Fruit fly (Drosophila melanogaster) whole organism, embryonic: ENCODE measurements around the gene Dph5.
A peak's percentile ranks its signal among the peaks of the same experiment; 100 is the strongest.

ENCODE experiments used
- CG1024 ChIP-seq: fragments of 200-800 bp; sonication (Bioruptor generic); IDR thresholded peaks from 2 replicates; pipeline ENCODE4 v1.3.6; 2022; ENCODE audit warnings: missing biosample characterization, missing genetic modification characterization
- CG10366 ChIP-seq: fragments of 200-800 bp; sonication (Bioruptor generic); IDR thresholded peaks from 2 replicates; pipeline ENCODE4 v1.3.6; 2022; ENCODE audit warnings: missing biosample characterization, missing genetic modification characterization
- CG10979 ChIP-seq: fragments of 200-800 bp; sonication (Bioruptor generic); optimal IDR thresholded peaks from 2 replicates; lab custom pipeline; 2018; ENCODE audit warnings: missing biosample characterization, mild to moderate bottlenecking, missing genetic modification characterization, moderate library complexity
- CG12236 ChIP-seq: fragments of 200-800 bp; sonication (Bioruptor generic); optimal IDR thresholded peaks from 2 replicates; lab custom pipeline; 2016; ENCODE audit warnings: missing biosample characterization, missing genetic modification characterization
- CG12942 ChIP-seq: fragments of 200-800 bp; sonication (Bioruptor generic); optimal IDR thresholded peaks from 3 replicates; lab custom pipeline; 2016; ENCODE audit warnings: missing biosample characterization, missing genetic modification characterization
- CG14860 ChIP-seq: fragments of 200-800 bp; sonication (Bioruptor generic); IDR thresholded peaks from 3 replicates; pipeline ENCODE4 v1.3.6; 2022; ENCODE audit warnings: missing biosample characterization, missing genetic modification characterization; ENCODE audit not compliant: partially characterized antibody
- CG15479 ChIP-seq: fragments of 200-800 bp; sonication (Bioruptor generic); optimal IDR thresholded peaks from 3 replicates; lab custom pipeline; 2019; ENCODE audit warnings: missing biosample characterization, mild to moderate bottlenecking, missing genetic modification characterization, moderate library complexity
- CG17186 ChIP-seq: fragments of 200-800 bp; sonication (Bioruptor generic); optimal IDR thresholded peaks from 3 replicates; lab custom pipeline; 2017; ENCODE audit warnings: missing biosample characterization, missing genetic modification reagents, missing genetic modification characterization
- CG17829 ChIP-seq: fragments of 200-800 bp; optimal IDR thresholded peaks from 2 replicates; lab custom pipeline; 2019; ENCODE audit warnings: missing biosample characterization, mild to moderate bottlenecking, missing genetic modification characterization, moderate library complexity
- CG18262 ChIP-seq: fragments of 200-800 bp; optimal IDR thresholded peaks from 3 replicates; lab custom pipeline; 2019; ENCODE audit warnings: missing biosample characterization, mild to moderate bottlenecking, missing genetic modification characterization, moderate library complexity
- CG2116 ChIP-seq: fragments of 200-800 bp; sonication (Bioruptor generic); optimal IDR thresholded peaks from 3 replicates; lab custom pipeline; 2018; ENCODE audit warnings: missing biosample characterization, mild to moderate bottlenecking, missing genetic modification characterization
- CG2120 ChIP-seq: fragments of 200-800 bp; sonication (Bioruptor generic); optimal IDR thresholded peaks from 3 replicates; lab custom pipeline; 2016; ENCODE audit warnings: missing biosample characterization, missing genetic modification characterization
- CG2199 ChIP-seq: fragments of 200-800 bp; sonication (Bioruptor generic); IDR thresholded peaks from 3 replicates; pipeline ENCODE4 v1.3.6; 2022; ENCODE audit warnings: missing biosample characterization, missing genetic modification characterization
- CG33557 ChIP-seq: fragments of 200-800 bp; sonication (Bioruptor generic); optimal IDR thresholded peaks from 2 replicates; lab custom pipeline; 2019; ENCODE audit warnings: missing biosample characterization, mild to moderate bottlenecking, missing genetic modification characterization, moderate library complexity
- CG3995 ChIP-seq: fragments of 200-800 bp; sonication (Bioruptor generic); optimal IDR thresholded peaks from 3 replicates; lab custom pipeline; 2016; ENCODE audit warnings: missing biosample characterization, missing genetic modification characterization
- CG6689 ChIP-seq: fragments of 200-800 bp; sonication (Bioruptor generic); IDR thresholded peaks from 2 replicates; pipeline ENCODE4 v1.3.6; 2022; ENCODE audit warnings: missing biosample characterization, missing genetic modification characterization
- CG6765 ChIP-seq: fragments of 200-800 bp; sonication (Bioruptor generic); optimal IDR thresholded peaks from 3 replicates; lab custom pipeline; 2017; ENCODE audit warnings: missing biosample characterization, mild to moderate bottlenecking, missing genetic modification characterization
- CG7745 ChIP-seq: fragments of 200-800 bp; sonication (Bioruptor generic); optimal IDR thresholded peaks from 2 replicates; lab custom pipeline; 2018; ENCODE audit warnings: missing biosample characterization, mild to moderate bottlenecking, missing genetic modification characterization, moderate library complexity
- CG7987 ChIP-seq: fragments of 200-800 bp; sonication (Bioruptor generic); optimal IDR thresholded peaks from 2 replicates; lab custom pipeline; 2018; ENCODE audit warnings: missing biosample characterization, mild to moderate bottlenecking, missing genetic modification characterization, moderate library complexity
- CG8765 ChIP-seq: fragments of 200-800 bp; sonication (Bioruptor generic); IDR thresholded peaks from 2 replicates; pipeline ENCODE4 v1.3.6; 2022; ENCODE audit warnings: missing biosample characterization, missing genetic modification characterization
- CkIIα-i1 ChIP-seq: fragments of 200-800 bp; sonication (Bioruptor generic); IDR thresholded peaks from 2 replicates; pipeline ENCODE4 v1.3.6; 2022; ENCODE audit warnings: missing biosample characterization, missing genetic modification characterization
- Dp ChIP-seq: fragments of 200-800 bp; sonication (Bioruptor generic); optimal IDR thresholded peaks from 2 replicates; lab custom pipeline; 2018; ENCODE audit warnings: missing biosample characterization, mild to moderate bottlenecking, missing genetic modification characterization, moderate library complexity
- Dref ChIP-seq: fragments of 200-800 bp; sonication (Bioruptor generic); IDR thresholded peaks from 2 replicates; pipeline ENCODE4 v1.3.6; 2022; ENCODE audit warnings: missing biosample characterization, missing genetic modification characterization
- Eip74EF ChIP-seq, 2 experiments: fragments of 200-800 bp in 1 of 2; fragments of >200 bp in 1 of 2; sonication (Bioruptor generic) in 1 of 2; optimal IDR thresholded peaks; 2 replicates each; lab custom pipeline; 2017 to 2019; ENCODE audit warnings: missing biosample characterization in 2 of 2, missing genetic modification characterization in 2 of 2, mild to moderate bottlenecking in 1 of 2, moderate library complexity in 1 of 2
- Gsc ChIP-seq: fragments of 200-800 bp; sonication (Bioruptor generic); IDR thresholded peaks from 2 replicates; pipeline ENCODE4 v1.3.6; 2022; ENCODE audit warnings: missing biosample characterization, missing genetic modification characterization
- HmgD ChIP-seq: fragments of 200-800 bp; sonication (Bioruptor generic); optimal IDR thresholded peaks from 3 replicates; lab custom pipeline; 2016; ENCODE audit warnings: missing biosample characterization, missing genetic modification characterization
- Max ChIP-seq: fragments of 200-800 bp; sonication (Bioruptor generic); optimal IDR thresholded peaks from 2 replicates; lab custom pipeline; 2016; ENCODE audit warnings: missing biosample characterization, mild to moderate bottlenecking, missing genetic modification characterization
- Med ChIP-seq: fragments of 200-800 bp; sonication (Bioruptor generic); peaks from one replicate; lab custom pipeline; 2016; ENCODE audit warnings: missing biosample characterization, missing genetic modification characterization, mild to moderate bottlenecking, inconsistent platforms, moderate library complexity
- Mrtf ChIP-seq: fragments of 200-800 bp; sonication (Bioruptor generic); IDR thresholded peaks from 3 replicates; pipeline ENCODE4 v1.3.6; 2022; ENCODE audit warnings: missing biosample characterization, missing genetic modification characterization
- Nf-YC ChIP-seq: fragments of 200-800 bp; optimal IDR thresholded peaks from 3 replicates; lab custom pipeline; 2019; ENCODE audit warnings: missing biosample characterization, mild to moderate bottlenecking, missing genetic modification characterization, moderate library complexity
- Usf ChIP-seq: fragments of 200-800 bp; sonication (Bioruptor generic); optimal IDR thresholded peaks from 2 replicates; lab custom pipeline; 2017; ENCODE audit warnings: missing genotype, missing biosample characterization, missing genetic modification characterization
- bbx ChIP-seq: fragments of 200-800 bp; sonication (Bioruptor generic); IDR thresholded peaks from 2 replicates; pipeline ENCODE4 v1.3.6; 2022; ENCODE audit warnings: missing biosample characterization, missing genetic modification characterization; ENCODE audit not compliant: partially characterized antibody
- chm ChIP-seq: fragments of 200-800 bp; sonication (Bioruptor generic); IDR thresholded peaks from 2 replicates; pipeline ENCODE4 v1.3.6; 2022; ENCODE audit warnings: missing biosample characterization, missing genetic modification characterization
- crol ChIP-seq: fragments of 200-800 bp; sonication (Bioruptor generic); IDR thresholded peaks from 2 replicates; pipeline ENCODE4 v1.3.6; 2022; ENCODE audit warnings: missing biosample characterization, missing genetic modification characterization
- dm ChIP-seq: fragments of 200-800 bp; sonication (Bioruptor generic); optimal IDR thresholded peaks from 3 replicates; lab custom pipeline; 2016; ENCODE audit warnings: missing biosample characterization, missing genetic modification characterization
- dmrt11E ChIP-seq: fragments of 200-800 bp; sonication (Bioruptor generic); optimal IDR thresholded peaks from 3 replicates; lab custom pipeline; 2018; ENCODE audit warnings: missing biosample characterization, mild to moderate bottlenecking, missing genetic modification characterization, moderate library complexity
- emc ChIP-seq: fragments of 200-800 bp; sonication (Bioruptor generic); optimal IDR thresholded peaks from 2 replicates; lab custom pipeline; 2016; ENCODE audit warnings: missing biosample characterization, missing genetic modification characterization
- ewg ChIP-seq: fragments of 200-800 bp; sonication (Bioruptor generic); optimal IDR thresholded peaks from 3 replicates; lab custom pipeline; 2017; ENCODE audit warnings: mild to moderate bottlenecking, missing biosample characterization, missing genetic modification reagents, missing genetic modification characterization
- gce ChIP-seq: fragments of 200-800 bp; sonication (Bioruptor generic); IDR thresholded peaks from 3 replicates; pipeline ENCODE4 v1.3.6; 2022; ENCODE audit warnings: missing biosample characterization, missing genetic modification characterization
- gem ChIP-seq: fragments of 200-800 bp; sonication (Bioruptor generic); optimal IDR thresholded peaks from 2 replicates; lab custom pipeline; 2019; ENCODE audit warnings: missing biosample characterization, mild to moderate bottlenecking, missing genetic modification characterization, moderate library complexity
- grau ChIP-seq: fragments of 200-800 bp; optimal IDR thresholded peaks from 3 replicates; lab custom pipeline; 2019; ENCODE audit warnings: missing biosample characterization, mild to moderate bottlenecking, missing genetic modification characterization, moderate library complexity
- kah ChIP-seq: fragments of 200-800 bp; sonication (Bioruptor generic); optimal IDR thresholded peaks from 2 replicates; lab custom pipeline; 2018; ENCODE audit warnings: missing biosample characterization, mild to moderate bottlenecking, missing genetic modification characterization
- knrl ChIP-seq: fragments of 200-800 bp; sonication (Bioruptor generic); IDR thresholded peaks from 3 replicates; pipeline ENCODE4 v1.3.6; 2022; ENCODE audit warnings: missing biosample characterization, missing genetic modification characterization; ENCODE audit not compliant: partially characterized antibody
- maf-S ChIP-seq: fragments of 200-800 bp; sonication (Bioruptor generic); optimal IDR thresholded peaks from 2 replicates; lab custom pipeline; 2016; ENCODE audit warnings: missing biosample characterization, missing genetic modification characterization
- onecut ChIP-seq: fragments of 200-800 bp; sonication (Bioruptor generic); IDR thresholded peaks from 2 replicates; pipeline ENCODE4 v1.3.6; 2022; ENCODE audit warnings: missing biosample characterization, missing genetic modification characterization
- otp ChIP-seq: fragments of 200-800 bp; sonication (Bioruptor generic); IDR thresholded peaks from 3 replicates; pipeline ENCODE4, ENCODE4 v1.3.6; 2022; ENCODE audit warnings: missing biosample characterization, missing genetic modification characterization
- sug ChIP-seq: fragments of 200-800 bp; optimal IDR thresholded peaks from 2 replicates; lab custom pipeline; 2019; ENCODE audit warnings: missing biosample characterization, mild to moderate bottlenecking, missing genetic modification characterization, moderate library complexity
- tna ChIP-seq: fragments of 200-800 bp; sonication (Bioruptor generic); IDR thresholded peaks from 2 replicates; pipeline ENCODE4 v1.3.6; 2022; ENCODE audit warnings: missing biosample characterization, missing genetic modification characterization; ENCODE audit not compliant: partially characterized antibody
- trh ChIP-seq: fragments of 200-800 bp; sonication (Bioruptor generic); optimal IDR thresholded peaks from 2 replicates; lab custom pipeline; 2016; ENCODE audit warnings: missing biosample characterization, missing genetic modification characterization
- ttk ChIP-seq: fragments of 200-800 bp; sonication (Bioruptor generic); IDR thresholded peaks from 2 replicates; pipeline ENCODE4 v2.1.2; 2022; ENCODE audit warnings: missing biosample characterization, missing genetic modification characterization
- unpg ChIP-seq: fragments of 200-800 bp; sonication (Bioruptor generic); optimal IDR thresholded peaks from 3 replicates; lab custom pipeline; 2018; ENCODE audit warnings: missing biosample characterization, mild to moderate bottlenecking, missing genetic modification characterization, moderate library complexity

The Dph5 gene

DNA sequence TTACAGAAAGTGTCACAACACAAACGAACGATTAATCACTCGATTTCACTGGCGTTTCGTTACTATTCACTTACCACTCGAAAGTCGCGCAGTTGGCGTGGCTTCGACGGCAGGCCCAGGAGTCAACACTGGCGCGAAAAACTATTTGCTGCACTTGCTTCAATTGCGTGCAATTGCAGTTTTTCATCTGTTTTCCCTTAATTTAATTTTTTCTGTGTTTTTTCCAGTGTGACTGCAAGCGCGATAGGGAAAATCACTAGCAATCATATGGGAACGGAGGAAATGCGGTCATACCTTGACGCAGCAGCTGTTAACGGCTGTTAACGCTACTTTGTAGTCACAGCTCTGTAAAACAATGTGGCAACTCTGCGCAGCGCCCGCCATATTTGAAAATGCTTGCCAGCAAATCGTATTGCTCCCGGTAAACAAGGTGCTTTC is 35.4 kb downstream of the Dph5 start, which contains the start of gene AdipoR (continued):
- TF ChIP-seq CG6689 (GFP tag; lab: Robert Waterston, UW): no peak
- TF ChIP-seq grau (tag; lab: Kevin White, UChicago): peak; percentile 21
- TF ChIP-seq knrl (GFP tag; lab: Robert Waterston, UW): peak; percentile 55
- peak; percentile 8 for TF ChIP-seq dmrt11E
- peak; percentile 42 for TF ChIP-seq CG6765
- TF ChIP-seq Eip74EF (GFP tag; optimal IDR thresholded peaks at IDR 0.05; lab: Kevin White, UChicago): no peak
- peak; percentile 39 for TF ChIP-seq Nf-YC (tag; lab: Kevin White, UChicago)
- no peak for TF ChIP-seq gem (tag; lab: Kevin White, UChicago)
- no peak for TF ChIP-seq CG7745 (tag; lab: Kevin White, UChicago)
- peak; percentile 47 for TF ChIP-seq CG2116
- no peak for TF ChIP-seq CG33557 (GFP tag; lab: Kevin White, UChicago)
- TF ChIP-seq dm: peak; percentile 33
- TF ChIP-seq CG18262 (tag; lab: Kevin White, UChicago): no peak
- TF ChIP-seq CG10979 (tag; lab: Kevin White, UChicago): peak; percentile 28
- TF ChIP-seq CG2199 (GFP tag; lab: Robert Waterston, UW): 0 out of 3 replicates have a peak, but pooled peaks have one; percentile 27
- TF ChIP-seq CkIIα-i1 (GFP tag; lab: Robert Waterston, UW): no peak
- no peak; the same call in 1 of the 2 replicates for TF ChIP-seq tna
- peak; percentile 33 for TF ChIP-seq HmgD (GFP tag; lab: Kevin White, UChicago)
- TF ChIP-seq unpg (GFP tag; lab: Kevin White, UChicago): peak; percentile 25
- TF ChIP-seq CG17186 (GFP tag; lab: Kevin White, UChicago): peak; percentile 84
- TF ChIP-seq CG10366 (GFP tag; lab: Robert Waterston, UW): no peak
- TF ChIP-seq bbx (GFP tag; lab: Robert Waterston, UW): peak; percentile 47; the same call in 1 of the 2 replicates
- no peak for TF ChIP-seq Usf (GFP tag; lab: Kevin White, UChicago)
- TF ChIP-seq CG2120 (GFP tag; lab: Kevin White, UChicago): peak; percentile 40
- TF ChIP-seq Dref: peak; percentile 51
- TF ChIP-seq Max (GFP tag; lab: Kevin White, UChicago): no peak
- TF ChIP-seq CG14860 (GFP tag; lab: Robert Waterston, UW): no peak
- TF ChIP-seq crol (GFP tag; lab: Robert Waterston, UW): no peak
- TF ChIP-seq Dp (GFP tag; lab: Kevin White, UChicago): peak; percentile 97
- TF ChIP-seq ewg (GFP tag; lab: Kevin White, UChicago): peak; percentile 62
- TF ChIP-seq Gsc: no peak
- TF ChIP-seq kah: no peak
- TF ChIP-seq CG7987: peak; percentile 7
- TF ChIP-seq otp (GFP tag; lab: Robert Waterston, UW): no peak
- 0 out of 2 replicates have a peak, but pooled peaks have one; percentile 8 for TF ChIP-seq chm (GFP tag; lab: Robert Waterston, UW)
- no peak for TF ChIP-seq gce (GFP tag; lab: Robert Waterston, UW)
- no peak for TF ChIP-seq CG1024
- TF ChIP-seq Med (GFP tag; lab: Kevin White, UChicago): peak; percentile 91
- TF ChIP-seq CG17829 (tag; lab: Kevin White, UChicago): peak; percentile 57
- peak; percentile 28; the same call in 1 of the 2 replicates for TF ChIP-seq onecut
- no peak for TF ChIP-seq emc (GFP tag; lab: Kevin White, UChicago)
- no peak for TF ChIP-seq maf-S (GFP tag; lab: Kevin White, UChicago)
- TF ChIP-seq CG12942 (GFP tag; lab: Kevin White, UChicago): no peak
- TF ChIP-seq ttk (GFP tag; lab: Robert Waterston, UW): no peak
- no peak for TF ChIP-seq trh (GFP tag; lab: Kevin White, UChicago)
- no peak for TF ChIP-seq Mrtf
- TF ChIP-seq sug (tag; lab: Kevin White, UChicago): peak; percentile 42
- peak; percentile 88 for TF ChIP-seq CG3995 (GFP tag; lab: Kevin White, UChicago)
- no peak for TF ChIP-seq CG8765 (GFP tag; lab: Robert Waterston, UW)
- TF ChIP-seq CG12236 (GFP tag; lab: Kevin White, UChicago): no peak
- no peak for TF ChIP-seq CG15479
